Fruit fly (Drosophila melanogaster) whole organism, wandering third instar larva: ENCODE measurements around the gene PolA1.
A peak's percentile ranks its signal among the peaks of the same experiment; 100 is the strongest.

Source experiments
- Abd-B ChIP-seq: fragments of >200 bp; optimal IDR thresholded peaks from 2 replicates; lab custom pipeline; 2017; ENCODE audit warnings: missing biosample characterization, missing genetic modification characterization
- CG32264 ChIP-seq: fragments of 200-800 bp; sonication (Bioruptor generic); optimal IDR thresholded peaks from 2 replicates; lab custom pipeline; 2016; ENCODE audit warnings: missing biosample characterization, missing genetic modification characterization
- CG9705 ChIP-seq: fragments of 200-800 bp; sonication (Bioruptor generic); optimal IDR thresholded peaks from 2 replicates; lab custom pipeline; 2018; ENCODE audit warnings: missing biosample characterization, mild to moderate bottlenecking, missing genetic modification characterization
- CrebA ChIP-seq: fragments of 200-800 bp; sonication (Bioruptor generic); optimal IDR thresholded peaks from 2 replicates; lab custom pipeline; 2016; ENCODE audit warnings: missing biosample characterization, mild to moderate bottlenecking, missing genetic modification characterization, borderline replicate concordance
- Dfd ChIP-seq: fragments of >200 bp; optimal IDR thresholded peaks from 2 replicates; lab custom pipeline; 2017; ENCODE audit warnings: missing biosample characterization, missing genetic modification characterization
- Dif ChIP-seq: fragments of 200-275, 200-300 bp; sonication (Bioruptor generic); optimal IDR thresholded peaks from 2 replicates; lab custom pipeline; 2018; ENCODE audit warnings: missing biosample characterization, missing genetic modification characterization; ENCODE audit not compliant: partially characterized antibody
- GATAd ChIP-seq: sonication (Bioruptor generic); optimal IDR thresholded peaks from 2 replicates; lab custom pipeline; 2016; ENCODE audit warnings: missing biosample characterization, missing genetic modification characterization
- HLH106 ChIP-seq: fragments of 200-800 bp; optimal IDR thresholded peaks from 3 replicates; lab custom pipeline; 2019; ENCODE audit warnings: missing biosample characterization, mild to moderate bottlenecking, missing genetic modification characterization, moderate library complexity
- Hnf4 ChIP-seq: fragments of 200-800 bp; sonication (Bioruptor generic); optimal IDR thresholded peaks from 2 replicates; lab custom pipeline; 2016; ENCODE audit warnings: missing biosample characterization, mild to moderate bottlenecking, missing genetic modification characterization
- Hr78 ChIP-seq: fragments of >200 bp; optimal IDR thresholded peaks from 2 replicates; lab custom pipeline; 2017; ENCODE audit warnings: missing biosample characterization, missing genetic modification characterization
- Hr83 ChIP-seq: fragments of 200-300 bp; sonication (Bioruptor generic); optimal IDR thresholded peaks from 2 replicates; lab custom pipeline; 2016; ENCODE audit warnings: missing biosample characterization, mild to moderate bottlenecking, missing genetic modification characterization, moderate library complexity; ENCODE audit not compliant: poor library complexity, severe bottlenecking
- Jra ChIP-seq: sonication (Bioruptor generic); optimal IDR thresholded peaks from 2 replicates; lab custom pipeline; 2016; ENCODE audit warnings: missing biosample characterization, missing genetic modification characterization
- Mio ChIP-seq: sonication (Bioruptor generic); optimal IDR thresholded peaks from 2 replicates; lab custom pipeline; 2016; ENCODE audit warnings: missing biosample characterization, missing genetic modification characterization
- Myc ChIP-seq: fragments of >200 bp; optimal IDR thresholded peaks from 2 replicates; lab custom pipeline; 2017
- N ChIP-seq: fragments of >200 bp; optimal IDR thresholded peaks from 2 replicates; lab custom pipeline; 2018; ENCODE audit warnings: missing biosample characterization, missing external identifiers, missing genetic modification characterization
- OdsH ChIP-seq: fragments of 200-800 bp; sonication (Bioruptor generic); optimal IDR thresholded peaks from 2 replicates; lab custom pipeline; 2016; ENCODE audit warnings: missing biosample characterization, mild to moderate bottlenecking, missing genetic modification characterization
- Rel ChIP-seq, 2 experiments: fragments of 200-800 bp; sonication (Bioruptor generic) in 1 of 2; optimal IDR thresholded peaks; 2 replicates in 1 of 2; 3 replicates in 1 of 2; lab custom pipeline; 2016 to 2019; ENCODE audit warnings: mild to moderate bottlenecking in 2 of 2, missing biosample characterization in 2 of 2, missing genetic modification characterization in 2 of 2, moderate library complexity in 1 of 2
- Sp1 ChIP-seq: fragments of 200-800 bp; sonication (Bioruptor generic); optimal IDR thresholded peaks from 3 replicates; lab custom pipeline; 2019; ENCODE audit warnings: missing biosample characterization, mild to moderate bottlenecking, missing genetic modification characterization, moderate library complexity
- Vsx2 ChIP-seq: fragments of 200-300, 225-300 bp; sonication (Bioruptor generic); optimal IDR thresholded peaks from 2 replicates; lab custom pipeline; 2018; ENCODE audit warnings: missing biosample characterization, missing genetic modification characterization; ENCODE audit not compliant: partially characterized antibody
- br ChIP-seq: fragments of 200-800 bp; sonication (Bioruptor generic); optimal IDR thresholded peaks from 2 replicates; lab custom pipeline; 2016; ENCODE audit warnings: missing biosample characterization, missing genetic modification characterization
- brk ChIP-seq: fragments of 200-800 bp; sonication (Bioruptor generic); optimal IDR thresholded peaks from 2 replicates; lab custom pipeline; 2016; ENCODE audit warnings: missing biosample characterization, mild to moderate bottlenecking, missing genetic modification characterization
- dl ChIP-seq, 2 experiments: fragments of 175-275, 200-275 bp in 1 of 2; fragments of 200-275 bp in 1 of 2; sonication (Bioruptor generic); optimal IDR thresholded peaks; lab custom pipeline; 2018; ENCODE audit warnings: mild to moderate bottlenecking in 2 of 2, missing biosample characterization in 2 of 2, missing genetic modification characterization in 2 of 2, moderate library complexity in 2 of 2; ENCODE audit not compliant: partially characterized antibody in 2 of 2, insufficient read depth in 1 of 2
- dmrt93B ChIP-seq: fragments of 200-800 bp; sonication (Bioruptor generic); optimal IDR thresholded peaks from 2 replicates; lab custom pipeline; 2018; ENCODE audit warnings: missing biosample characterization, mild to moderate bottlenecking, missing genetic modification characterization
- dsf ChIP-seq: sonication (Bioruptor generic); optimal IDR thresholded peaks from 2 replicates; lab custom pipeline; 2016; ENCODE audit warnings: missing biosample characterization, missing genetic modification characterization, borderline replicate concordance
- ey ChIP-seq: fragments of 200-800 bp; sonication (Bioruptor generic); optimal IDR thresholded peaks from 2 replicates; lab custom pipeline; 2016; ENCODE audit warnings: missing biosample characterization, missing genetic modification characterization
- foxo ChIP-seq, 2 experiments: fragments of 200-800 bp; sonication (Bioruptor generic); optimal IDR thresholded peaks; 2 replicates in 1 of 2; 3 replicates in 1 of 2; lab custom pipeline; 2016 to 2017; ENCODE audit warnings: missing biosample characterization in 2 of 2, missing genetic modification characterization in 2 of 2
- fru ChIP-seq: fragments of 200-800 bp; sonication (Bioruptor generic); optimal IDR thresholded peaks from 3 replicates; lab custom pipeline; 2016; ENCODE audit warnings: missing biosample characterization, mild to moderate bottlenecking, missing genetic modification characterization
- h ChIP-seq: fragments of 200-800 bp; sonication (Bioruptor generic); optimal IDR thresholded peaks from 3 replicates; lab custom pipeline; 2016; ENCODE audit warnings: missing biosample characterization, mild to moderate bottlenecking, missing genetic modification characterization
- jim ChIP-seq: fragments of 175-275, 200-325 bp; sonication (Bioruptor generic); optimal IDR thresholded peaks from 2 replicates; lab custom pipeline; 2016; ENCODE audit warnings: missing biosample characterization, mild to moderate bottlenecking, missing genetic modification characterization
- lola ChIP-seq: fragments of >200 bp; optimal IDR thresholded peaks from 2 replicates; lab custom pipeline; 2017; ENCODE audit warnings: missing biosample characterization, missing genetic modification characterization
- pan ChIP-seq: fragments of >200 bp; optimal IDR thresholded peaks from 2 replicates; lab custom pipeline; 2017
- psq ChIP-seq: fragments of 200-800 bp; sonication (Bioruptor generic); optimal IDR thresholded peaks from 3 replicates; lab custom pipeline; 2017; ENCODE audit warnings: missing biosample characterization, mild to moderate bottlenecking, missing genetic modification characterization, moderate library complexity
- rgr ChIP-seq: fragments of 200-800 bp; sonication (Bioruptor generic); optimal IDR thresholded peaks from 3 replicates; lab custom pipeline; 2016; ENCODE audit warnings: missing biosample characterization, mild to moderate bottlenecking, missing genetic modification characterization
- sage ChIP-seq: fragments of 200-800 bp; sonication (Bioruptor generic); optimal IDR thresholded peaks from 2 replicates; lab custom pipeline; 2016; ENCODE audit warnings: missing biosample characterization, mild to moderate bottlenecking, missing genetic modification characterization
- sv ChIP-seq: fragments of 200-800 bp; sonication (Bioruptor generic); optimal IDR thresholded peaks from 3 replicates; lab custom pipeline; 2016; ENCODE audit warnings: missing biosample characterization, missing genetic modification characterization
- tai ChIP-seq: sonication (Bioruptor generic); optimal IDR thresholded peaks from 2 replicates; lab custom pipeline; 2016; ENCODE audit warnings: missing biosample characterization, missing genetic modification characterization
- usp ChIP-seq: fragments of >200 bp; optimal IDR thresholded peaks from 2 replicates; lab custom pipeline; 2017; ENCODE audit warnings: missing biosample characterization, missing genetic modification characterization
- woc ChIP-seq: sonication (Bioruptor generic); optimal IDR thresholded peaks from 2 replicates; lab custom pipeline; 2016; ENCODE audit warnings: missing biosample characterization, mild to moderate bottlenecking, missing genetic modification characterization

The PolA1 gene

DNA sequence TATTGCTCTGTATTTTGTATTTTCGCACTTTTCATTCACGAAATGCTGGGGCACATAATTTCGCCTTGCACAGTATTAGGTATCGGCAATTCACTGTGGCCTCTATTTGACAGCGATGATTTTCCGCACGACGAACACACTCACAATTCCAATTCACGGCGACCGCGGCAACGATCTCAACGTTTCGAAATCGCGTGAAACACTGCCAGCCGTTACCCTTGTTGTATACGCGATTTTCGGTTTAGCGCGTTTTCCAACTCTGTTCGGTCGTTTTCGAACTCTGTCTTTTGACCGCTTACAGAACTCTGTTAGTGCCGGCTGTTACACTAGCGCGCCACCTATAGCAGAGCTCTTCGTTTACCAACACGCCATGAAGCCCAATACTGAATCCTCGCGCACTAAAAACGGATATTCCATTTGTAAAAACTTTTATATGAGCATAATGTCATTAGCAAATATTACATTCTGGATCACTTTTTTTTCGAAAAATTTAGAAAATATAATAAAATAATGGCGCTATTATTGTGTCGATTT lies 52.4 kb downstream of the PolA1 start, which contains the start of gene InR:
Gene InR, minus strand, starts transcription at position 205 of the 534 bp plus-strand sequence.
- TF ChIP-seq sage (GFP tag; lab: Kevin White, UChicago) (peak; percentile 27), OdsH (GFP tag; lab: Kevin White, UChicago) (peak; percentile 79), Hr78 (GFP tag; lab: Kevin White, UChicago) (no peak), Myc (peak; percentile 36), GATAd (GFP tag; lab: Kevin White, UChicago) (peak; percentile 42), Rel (GFP tag; optimal IDR thresholded peaks at IDR 0.05; lab: Kevin White, UChicago) (no peak), Rel (tag; optimal IDR thresholded peaks at IDR 0.05; lab: Kevin White, UChicago) (peak; percentile 70), pan (lab: Kevin White, UChicago) (no peak), Vsx2 (no peak), ey (GFP tag; lab: Kevin White, UChicago) (peak; percentile 61), rgr (peak; percentile 87), CrebA (GFP tag; lab: Kevin White, UChicago) (peak; percentile 33), Dfd (no peak), psq (GFP tag; lab: Kevin White, UChicago) (peak; percentile 66), dl (GFP tag; optimal IDR thresholded peaks at IDR 0.05; lab: Kevin White, UChicago; ENCODE audit: insufficient read depth in 1 of 2, partially characterized antibody in 2 of 2) (peak; percentile 3 to 48), h (GFP tag; lab: Kevin White, UChicago) (peak; percentile 87), sv (peak; percentile 55), dmrt93B (peak; percentile 59), N (GFP tag; lab: Kevin White, UChicago) (no peak), HLH106 (tag; lab: Kevin White, UChicago) (peak; percentile 66), CG32264 (GFP tag; lab: Kevin White, UChicago) (peak; percentile 55), Jra (GFP tag; lab: Kevin White, UChicago) (peak; percentile 90), fru (peak; percentile 79), foxo (GFP tag; optimal IDR thresholded peaks at IDR 0.05; lab: Kevin White, UChicago) (peak; percentile 38 to 88), usp (GFP tag; lab: Kevin White, UChicago) (no peak), brk (GFP tag; lab: Kevin White, UChicago) (peak; percentile 71), woc (peak; percentile 33), Dif (GFP tag; lab: Kevin White, UChicago) (peak; percentile 60), jim (GFP tag; lab: Kevin White, UChicago) (peak; percentile 63), Hnf4 (GFP tag; lab: Kevin White, UChicago) (peak; percentile 92), tai (GFP tag; lab: Kevin White, UChicago) (peak; percentile 86), Hr83 (peak; percentile 98), br (peak; percentile 84), lola (GFP tag; lab: Kevin White, UChicago) (no peak), CG9705 (GFP tag; lab: Kevin White, UChicago) (peak; percentile 42), Abd-B (GFP tag; lab: Kevin White, UChicago) (no peak), dsf (GFP tag; lab: Kevin White, UChicago) (peak; percentile 67), Sp1 (GFP tag; lab: Kevin White, UChicago) (peak; percentile 78), Mio (GFP tag; lab: Kevin White, UChicago) (no peak)

dm6 chr3R:21618299-21619116 lies 53.0 kb downstream of the PolA1 start:
- TF ChIP-seq rgr: no peak
- no peak for TF ChIP-seq usp (GFP tag; lab: Kevin White, UChicago)
- TF ChIP-seq Hr83: peak; percentile 23
- no peak for TF ChIP-seq OdsH (GFP tag; lab: Kevin White, UChicago)
- peak; percentile 10 for TF ChIP-seq h (GFP tag; lab: Kevin White, UChicago)
- no peak for TF ChIP-seq jim (GFP tag; lab: Kevin White, UChicago)
- TF ChIP-seq sv: no peak
- TF ChIP-seq Mio (GFP tag; lab: Kevin White, UChicago): no peak
- TF ChIP-seq brk (GFP tag; lab: Kevin White, UChicago): no peak
- no peak for TF ChIP-seq CG32264 (GFP tag; lab: Kevin White, UChicago)
- no peak for TF ChIP-seq GATAd (GFP tag; lab: Kevin White, UChicago)
- TF ChIP-seq ey (GFP tag; lab: Kevin White, UChicago): no peak
- TF ChIP-seq Vsx2: peak; percentile 85
- TF ChIP-seq fru: no peak
- peak; percentile 55 for TF ChIP-seq CrebA (GFP tag; lab: Kevin White, UChicago)
- no peak for TF ChIP-seq Jra (GFP tag; lab: Kevin White, UChicago)
- TF ChIP-seq foxo (GFP tag; optimal IDR thresholded peaks at IDR 0.05; lab: Kevin White, UChicago): no peak
- no peak for TF ChIP-seq Myc
- no peak for TF ChIP-seq woc
- TF ChIP-seq CG9705 (GFP tag; lab: Kevin White, UChicago): no peak
- TF ChIP-seq HLH106 (tag; lab: Kevin White, UChicago): no peak
- no peak for TF ChIP-seq Rel (GFP tag; optimal IDR thresholded peaks at IDR 0.05; lab: Kevin White, UChicago)
- no peak for TF ChIP-seq Rel (tag; optimal IDR thresholded peaks at IDR 0.05; lab: Kevin White, UChicago)
- peak; percentile 3 for TF ChIP-seq Hnf4 (GFP tag; lab: Kevin White, UChicago)
- peak; percentile 96 for TF ChIP-seq Dif (GFP tag; lab: Kevin White, UChicago)
- no peak for TF ChIP-seq dsf (GFP tag; lab: Kevin White, UChicago)
- no peak for TF ChIP-seq N (GFP tag; lab: Kevin White, UChicago)
- no peak for TF ChIP-seq Hr78 (GFP tag; lab: Kevin White, UChicago)
- no peak for TF ChIP-seq pan (lab: Kevin White, UChicago)
- peak; percentile 85 to 91 for TF ChIP-seq dl (GFP tag; optimal IDR thresholded peaks at IDR 0.05; lab: Kevin White, UChicago; ENCODE audit: insufficient read depth in 1 of 2, partially characterized antibody in 2 of 2)
- TF ChIP-seq sage (GFP tag; lab: Kevin White, UChicago): peak; percentile 7
- TF ChIP-seq Dfd: no peak
- no peak for TF ChIP-seq br
- no peak for TF ChIP-seq Abd-B (GFP tag; lab: Kevin White, UChicago)
- no peak for TF ChIP-seq dmrt93B
- peak; percentile 29 for TF ChIP-seq Sp1 (GFP tag; lab: Kevin White, UChicago)
- TF ChIP-seq psq (GFP tag; lab: Kevin White, UChicago): peak; percentile 93
- TF ChIP-seq tai (GFP tag; lab: Kevin White, UChicago): no peak
- no peak for TF ChIP-seq lola (GFP tag; lab: Kevin White, UChicago)
